Fruit fly (Drosophila melanogaster): Measurements from ENCODE around the gene CG4995.
A peak's percentile ranks its signal among the peaks of the same experiment; 100 is the strongest.

CG4995 gene

dm6 chr2L:10351130-10351529, 28.9 kb downstream of the CG4995 start (continued):
- no peak for TF ChIP-seq D (optimal IDR thresholded peaks at IDR 0.05)
- peak; percentile 20 for TF ChIP-seq D (GFP tag; optimal IDR thresholded peaks at IDR 0.05)
- TF ChIP-seq HLHmδ (GFP tag; optimal IDR thresholded peaks at IDR 0.05), result no peak
- TF ChIP-seq ac (GFP tag; optimal IDR thresholded peaks at IDR 0.05), result no peak
- peak; percentile 12 for TF ChIP-seq gsb-n (tag; optimal IDR thresholded peaks at IDR 0.05)
- no peak for TF ChIP-seq Rx (GFP tag; IDR thresholded peaks at IDR 0.05)
- peak; percentile 61 for TF ChIP-seq Ssrp (tag; optimal IDR thresholded peaks at IDR 0.05)
- no peak for TF ChIP-seq CG33213 (GFP tag; optimal IDR thresholded peaks at IDR 0.05)
- TF ChIP-seq hb (GFP tag; IDR thresholded peaks at IDR 0.05; ENCODE audit: partially characterized antibody), result no peak
- TF ChIP-seq ttk (GFP tag; IDR thresholded peaks at IDR 0.05), result no peak
- TF ChIP-seq CG2129 (GFP tag; IDR thresholded peaks at IDR 0.05; ENCODE audit: partially characterized antibody), result no peak
- no peak for TF ChIP-seq MTF-1 (GFP tag; optimal IDR thresholded peaks at IDR 0.05; ENCODE audit: borderline replicate concordance)
- TF ChIP-seq CG18262 (tag; optimal IDR thresholded peaks at IDR 0.05), result peak; percentile 63
- no peak for TF ChIP-seq dpn (GFP tag; optimal IDR thresholded peaks at IDR 0.05)
- TF ChIP-seq CG31388 (GFP tag; optimal IDR thresholded peaks at IDR 0.05), result no peak
- no peak for TF ChIP-seq Scr (GFP tag; IDR thresholded peaks at IDR 0.05; ENCODE audit: partially characterized antibody)
- TF ChIP-seq CG10959 (GFP tag; IDR thresholded peaks at IDR 0.05), result no peak
- no peak for TF ChIP-seq HLH4C (GFP tag; IDR thresholded peaks at IDR 0.05; ENCODE audit: partially characterized antibody)
- TF ChIP-seq NC2β (GFP tag; optimal IDR thresholded peaks at IDR 0.05), result no peak
- no peak for TF ChIP-seq slbo (GFP tag; IDR thresholded peaks at IDR 0.05)
- TF ChIP-seq CG32767 (GFP tag; IDR thresholded peaks at IDR 0.05), result no peak
- no peak for TF ChIP-seq oc (tag; optimal IDR thresholded peaks at IDR 0.05)
- no peak for TF ChIP-seq CG12299 (tag; optimal IDR thresholded peaks at IDR 0.05)
- TF ChIP-seq Fer1 (GFP tag; optimal IDR thresholded peaks at IDR 0.05), result no peak
- TF ChIP-seq Mes4 (GFP tag; optimal IDR thresholded peaks at IDR 0.05), result no peak
- no peak for TF ChIP-seq Dad (GFP tag; optimal IDR thresholded peaks at IDR 0.05)
- TF ChIP-seq CG6175 (GFP tag; IDR thresholded peaks at IDR 0.05), result no peak
- no peak for TF ChIP-seq Ets97D (GFP tag; optimal IDR thresholded peaks at IDR 0.05)
- TF ChIP-seq jing (GFP tag; optimal IDR thresholded peaks at IDR 0.05), result no peak
- TF ChIP-seq Atf6 (GFP tag; IDR thresholded peaks at IDR 0.05), result no peak
- no peak for TF ChIP-seq fd102C (GFP tag; optimal IDR thresholded peaks at IDR 0.05)
- no peak for TF ChIP-seq Dp (GFP tag; optimal IDR thresholded peaks at IDR 0.05)
- peak; percentile 13 for TF ChIP-seq ewg (GFP tag; optimal IDR thresholded peaks at IDR 0.05)
- no peak for TF ChIP-seq crc (GFP tag; optimal IDR thresholded peaks at IDR 0.05)
- TF ChIP-seq Rfx (GFP tag; IDR thresholded peaks at IDR 0.05), result no peak
- TF ChIP-seq gcm (GFP tag; optimal IDR thresholded peaks at IDR 0.05), result peak; percentile 32
- no peak for TF ChIP-seq pita (GFP tag; optimal IDR thresholded peaks at IDR 0.05)
- no peak for TF ChIP-seq mam (GFP tag; optimal IDR thresholded peaks at IDR 0.05)
- no peak for TF ChIP-seq Ada2b (GFP tag; IDR thresholded peaks at IDR 0.05)
- TF ChIP-seq Atf3 (GFP tag; optimal IDR thresholded peaks at IDR 0.05), result no peak
- no peak for TF ChIP-seq CG9876 (GFP tag; optimal IDR thresholded peaks at IDR 0.05)
- TF ChIP-seq CG13624 (GFP tag; optimal IDR thresholded peaks at IDR 0.05), result no peak
- no peak for TF ChIP-seq MBD-R2 (GFP tag; IDR thresholded peaks at IDR 0.05)
- TF ChIP-seq CG18764 (GFP tag; optimal IDR thresholded peaks at IDR 0.05), result no peak
- no peak for TF ChIP-seq CG4707 (GFP tag; optimal IDR thresholded peaks at IDR 0.05)
- no peak for TF ChIP-seq CG17802 (tag; optimal IDR thresholded peaks at IDR 0.05)
- no peak for TF ChIP-seq CG10462 (GFP tag; optimal IDR thresholded peaks at IDR 0.05)
- no peak for TF ChIP-seq CG34224 (GFP tag; IDR thresholded peaks at IDR 0.05; ENCODE audit: partially characterized antibody)
- TF ChIP-seq CG17385 (GFP tag; optimal IDR thresholded peaks at IDR 0.05), result no peak
- TF ChIP-seq prd (optimal IDR thresholded peaks at IDR 0.05), result no peak
- TF ChIP-seq prd (GFP tag; IDR thresholded peaks at IDR 0.05), result no peak
- TF ChIP-seq CG17912 (GFP tag; optimal IDR thresholded peaks at IDR 0.05), result no peak
